Worm (Caenorhabditis elegans): ENCODE measurements around the gene noah-2.

DNA sequence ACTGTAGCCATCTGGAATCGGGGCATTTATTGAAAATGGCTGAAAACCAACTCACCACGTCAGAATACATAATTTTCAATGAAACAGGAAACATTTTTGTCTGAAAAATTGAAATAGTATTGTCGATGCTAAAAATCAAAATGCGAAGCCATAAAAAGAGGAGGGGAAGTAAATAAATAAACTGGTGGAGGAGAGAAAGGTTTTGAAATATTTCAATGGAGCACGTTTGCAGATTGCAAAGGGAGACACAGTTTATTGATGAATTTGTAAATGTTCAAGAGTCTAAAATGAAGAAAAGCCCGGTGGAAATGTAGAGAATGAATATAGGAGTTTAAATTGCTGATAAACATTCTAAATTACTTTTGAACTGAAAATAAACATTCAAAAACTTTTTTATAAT lies 12.0 kb downstream of the noah-2 start, which contains the start of gene F52B11.5:
- TF ChIP-seq tlp-1 (tag; optimal IDR thresholded peaks at IDR 0.05) (no peak), snu-23 (GFP tag; optimal IDR thresholded peaks at IDR 0.05) (no peak), grh-1 (GFP tag; IDR thresholded peaks at IDR 0.05) (no peak), zip-4 (GFP tag; optimal IDR thresholded peaks at IDR 0.05) (no peak), nhr-237 (tag; optimal IDR thresholded peaks at IDR 0.05) (no peak), unc-98 (GFP tag; IDR thresholded peaks at IDR 0.05) (no peak)
